Worm (Caenorhabditis elegans): ENCODE results near the gene T04H1.5.

- TF ChIP-seq him-1 (tag; optimal IDR thresholded peaks at IDR 0.05): no peak
- TF ChIP-seq W03F9.2 (tag; optimal IDR thresholded peaks at IDR 0.05): no peak
Measured at ce11 chrV:12233425-12233824, 17.7 kb upstream of the T04H1.5 start.

Measured in whole organism, L4/young adult.